Fruit fly (Drosophila melanogaster) whole organism, embryonic: ENCODE results near the gene CG14339.

Source experiments
- Ada2b ChIP-seq: fragments of 200-800 bp; sonication (Bioruptor generic); IDR thresholded peaks from 2 replicates; pipeline ENCODE4 v1.3.6; 2022; ENCODE audit warnings: missing biosample characterization, missing genetic modification characterization
- Awh ChIP-seq: fragments of 200-800 bp; sonication (Bioruptor generic); IDR thresholded peaks from 2 replicates; pipeline ENCODE4, ENCODE4 v1.3.6; 2022; ENCODE audit warnings: missing biosample characterization, missing genetic modification characterization
- CG10654 ChIP-seq: fragments of 200-800 bp; sonication (Bioruptor generic); optimal IDR thresholded peaks from 2 replicates; lab custom pipeline; 2016; ENCODE audit warnings: missing biosample characterization, missing genetic modification characterization
- CG11504 ChIP-seq: fragments of 200-800 bp; sonication (Bioruptor generic); optimal IDR thresholded peaks from 3 replicates; lab custom pipeline; 2019; ENCODE audit warnings: missing biosample characterization, mild to moderate bottlenecking, missing genetic modification characterization, moderate library complexity
- CG12071 ChIP-seq: fragments of 200-800 bp; sonication (Bioruptor generic); optimal IDR thresholded peaks from 3 replicates; lab custom pipeline; 2018; ENCODE audit warnings: missing biosample characterization, mild to moderate bottlenecking, missing genetic modification characterization
- CG12299 ChIP-seq: fragments of 200-800 bp; sonication (Bioruptor generic); optimal IDR thresholded peaks from 2 replicates; lab custom pipeline; 2018; ENCODE audit warnings: missing biosample characterization, mild to moderate bottlenecking, missing genetic modification characterization
- CG12391 ChIP-seq: fragments of 200-800 bp; sonication (Bioruptor generic); optimal IDR thresholded peaks from 3 replicates; lab custom pipeline; 2018; ENCODE audit warnings: missing biosample characterization, mild to moderate bottlenecking, missing genetic modification characterization, moderate library complexity
- CG12744 ChIP-seq: fragments of 200-800 bp; sonication (Bioruptor generic); optimal IDR thresholded peaks from 2 replicates; lab custom pipeline; 2016; ENCODE audit warnings: missing biosample characterization, missing genetic modification characterization
- CG12769 ChIP-seq: fragments of 200-800 bp; sonication (Bioruptor generic); optimal IDR thresholded peaks from 2 replicates; lab custom pipeline; 2019; ENCODE audit warnings: missing biosample characterization, mild to moderate bottlenecking, missing genetic modification characterization, moderate library complexity
- CG18262 ChIP-seq: fragments of 200-800 bp; optimal IDR thresholded peaks from 3 replicates; lab custom pipeline; 2019; ENCODE audit warnings: missing biosample characterization, mild to moderate bottlenecking, missing genetic modification characterization, moderate library complexity
- CG2120 ChIP-seq: fragments of 200-800 bp; sonication (Bioruptor generic); optimal IDR thresholded peaks from 3 replicates; lab custom pipeline; 2016; ENCODE audit warnings: missing biosample characterization, missing genetic modification characterization
- CG3726 ChIP-seq: fragments of 200-800 bp; sonication (Bioruptor generic); IDR thresholded peaks from 3 replicates; pipeline ENCODE4, ENCODE4 v1.3.6; 2022; ENCODE audit warnings: missing biosample characterization, missing genetic modification characterization
- CG3847 ChIP-seq: fragments of 200-800 bp; sonication (Bioruptor generic); IDR thresholded peaks from 2 replicates; pipeline ENCODE4 v1.3.6; 2022; ENCODE audit warnings: missing biosample characterization, missing genetic modification characterization
- CG3995 ChIP-seq: fragments of 200-800 bp; sonication (Bioruptor generic); optimal IDR thresholded peaks from 3 replicates; lab custom pipeline; 2016; ENCODE audit warnings: missing biosample characterization, missing genetic modification characterization
- CG9609 ChIP-seq: fragments of 200-800 bp; sonication (Bioruptor generic); optimal IDR thresholded peaks from 3 replicates; lab custom pipeline; 2016; ENCODE audit warnings: missing biosample characterization, missing genetic modification characterization
- D19B ChIP-seq: fragments of 200-800 bp; sonication (Bioruptor generic); optimal IDR thresholded peaks from 2 replicates; lab custom pipeline; 2017; ENCODE audit warnings: missing biosample characterization, mild to moderate bottlenecking, missing genetic modification characterization
- Elba2 ChIP-seq: fragments of 200-800 bp; sonication (Bioruptor generic); optimal IDR thresholded peaks from 3 replicates; lab custom pipeline; 2016; ENCODE audit warnings: missing biosample characterization, missing genetic modification characterization
- GATAe ChIP-seq: fragments of 200-800 bp; sonication (Bioruptor generic); conservative IDR thresholded peaks from 2 replicates; pipeline ENCODE4 v1.3.6; 2022; ENCODE audit warnings: missing biosample characterization, missing genetic modification characterization
- Hmx ChIP-seq: fragments of 200-800 bp; sonication (Bioruptor generic); optimal IDR thresholded peaks from 2 replicates; lab custom pipeline; 2016; ENCODE audit warnings: missing biosample characterization, missing genetic modification characterization
- Hr78 ChIP-seq, 2 experiments: fragments of 200-800 bp in 1 of 2; fragments of >200 bp in 1 of 2; sonication (Bioruptor generic) in 1 of 2; optimal IDR thresholded peaks; 2 replicates each; lab custom pipeline; 2017 to 2019; ENCODE audit warnings: missing biosample characterization in 2 of 2, missing genetic modification characterization in 2 of 2, mild to moderate bottlenecking in 1 of 2, moderate library complexity in 1 of 2
- Lpt ChIP-seq: fragments of >200 bp; optimal IDR thresholded peaks from 2 replicates; lab custom pipeline; 2018; ENCODE audit warnings: missing biosample characterization, missing genetic modification characterization
- NFAT ChIP-seq: fragments of 200-800 bp; sonication (Bioruptor generic); IDR thresholded peaks from 2 replicates; pipeline ENCODE4 v1.3.6; 2022; ENCODE audit warnings: missing biosample characterization, missing genetic modification characterization
- NfI ChIP-seq: fragments of 200-800 bp; sonication (Bioruptor generic); optimal IDR thresholded peaks from 3 replicates; lab custom pipeline; 2018; ENCODE audit warnings: missing biosample characterization, mild to moderate bottlenecking, missing genetic modification characterization, moderate library complexity
- Pdp1 ChIP-seq, 2 experiments: fragments of 200-800 bp; sonication (Bioruptor generic); optimal IDR thresholded peaks; 3 replicates each; lab custom pipeline; 2016; ENCODE audit warnings: missing biosample characterization in 2 of 2, missing genetic modification characterization in 2 of 2, mild to moderate bottlenecking in 1 of 2, moderate library complexity in 1 of 2
- YL-1 ChIP-seq: fragments of 200-800 bp; sonication (Bioruptor generic); optimal IDR thresholded peaks from 3 replicates; lab custom pipeline; 2017; ENCODE audit warnings: missing biosample characterization, mild to moderate bottlenecking, missing genetic modification characterization
- az2 ChIP-seq: fragments of 200-800 bp; sonication (Bioruptor generic); optimal IDR thresholded peaks from 3 replicates; lab custom pipeline; 2016; ENCODE audit warnings: missing biosample characterization, missing genetic modification characterization
- cas ChIP-seq: fragments of 200-800 bp; sonication (Bioruptor generic); IDR thresholded peaks from 2 replicates; pipeline ENCODE4 v1.3.6; 2022; ENCODE audit warnings: missing biosample characterization, missing genetic modification characterization
- chinmo ChIP-seq: fragments of 200-800 bp; sonication (Bioruptor generic); IDR thresholded peaks from 4 replicates; pipeline ENCODE4 v1.3.6; 2022; ENCODE audit warnings: missing biosample characterization, missing genetic modification characterization; ENCODE audit not compliant: partially characterized antibody
- ci ChIP-seq: fragments of 200-800 bp; sonication (Bioruptor generic); IDR thresholded peaks from 3 replicates; pipeline ENCODE4 v1.3.6; 2022; ENCODE audit warnings: missing biosample characterization, missing genetic modification characterization
- crol ChIP-seq: fragments of 200-800 bp; sonication (Bioruptor generic); IDR thresholded peaks from 2 replicates; pipeline ENCODE4 v1.3.6; 2022; ENCODE audit warnings: missing biosample characterization, missing genetic modification characterization
- dm ChIP-seq: fragments of 200-800 bp; sonication (Bioruptor generic); optimal IDR thresholded peaks from 3 replicates; lab custom pipeline; 2016; ENCODE audit warnings: missing biosample characterization, missing genetic modification characterization
- emc ChIP-seq: fragments of 200-800 bp; sonication (Bioruptor generic); optimal IDR thresholded peaks from 2 replicates; lab custom pipeline; 2016; ENCODE audit warnings: missing biosample characterization, missing genetic modification characterization
- esg ChIP-seq: fragments of 200-800 bp; sonication (Bioruptor generic); conservative IDR thresholded peaks from 2 replicates; pipeline ENCODE4 v1.3.6; 2022; ENCODE audit warnings: missing biosample characterization, missing genetic modification characterization
- eyg ChIP-seq: fragments of 200-800 bp; sonication (Bioruptor generic); optimal IDR thresholded peaks from 3 replicates; lab custom pipeline; 2016; ENCODE audit warnings: missing biosample characterization, missing genetic modification characterization
- fd64A ChIP-seq: fragments of 200-800 bp; sonication (Bioruptor generic); optimal IDR thresholded peaks from 3 replicates; lab custom pipeline; 2018; ENCODE audit warnings: missing biosample characterization, mild to moderate bottlenecking, missing genetic modification characterization
- grau ChIP-seq: fragments of 200-800 bp; optimal IDR thresholded peaks from 3 replicates; lab custom pipeline; 2019; ENCODE audit warnings: missing biosample characterization, mild to moderate bottlenecking, missing genetic modification characterization, moderate library complexity
- gro ChIP-seq: fragments of 200-800 bp; sonication (Bioruptor generic); optimal IDR thresholded peaks from 2 replicates; lab custom pipeline; 2016; ENCODE audit warnings: missing biosample characterization, missing genetic modification characterization
- hbn ChIP-seq: fragments of 200-800 bp; sonication (Bioruptor generic); IDR thresholded peaks from 2 replicates; pipeline ENCODE4 v1.3.6; 2022; ENCODE audit warnings: missing biosample characterization, missing genetic modification characterization; ENCODE audit not compliant: partially characterized antibody
- kay ChIP-seq: fragments of 200-800 bp; sonication (Bioruptor generic); optimal IDR thresholded peaks from 2 replicates; lab custom pipeline; 2016; ENCODE audit warnings: missing biosample characterization, missing genetic modification characterization
- luna ChIP-seq: fragments of 200-800 bp; sonication (Bioruptor generic); optimal IDR thresholded peaks from 2 replicates; lab custom pipeline; 2016; ENCODE audit warnings: missing biosample characterization, missing genetic modification characterization
- pb ChIP-seq: fragments of 200-800 bp; sonication (Bioruptor generic); optimal IDR thresholded peaks from 3 replicates; lab custom pipeline; 2016; ENCODE audit warnings: missing biosample characterization, missing genetic modification characterization
- pho ChIP-seq: fragments of 200-800 bp; sonication (Bioruptor generic); optimal IDR thresholded peaks from 2 replicates; lab custom pipeline; 2016; ENCODE audit warnings: missing biosample characterization, missing genetic modification characterization
- psq ChIP-seq: fragments of 200-800 bp; sonication (Bioruptor generic); optimal IDR thresholded peaks from 2 replicates; lab custom pipeline; 2017; ENCODE audit warnings: missing biosample characterization, missing genetic modification characterization
- sc ChIP-seq, 3 experiments: fragments of >200 bp in 2 of 3; fragments of 200-800 bp in 1 of 3; sonication (Bioruptor generic) in 1 of 3; optimal IDR thresholded peaks; 2 replicates in 2 of 3; 3 replicates in 1 of 3; lab custom pipeline; 2017; ENCODE audit warnings: mild to moderate bottlenecking in 1 of 3, missing biosample characterization in 1 of 3, missing genetic modification characterization in 1 of 3, missing genetic modification reagents in 1 of 3
- schlank ChIP-seq: fragments of 200-800 bp; sonication (Bioruptor generic); optimal IDR thresholded peaks from 2 replicates; lab custom pipeline; 2018; ENCODE audit warnings: missing biosample characterization, mild to moderate bottlenecking, missing genetic modification characterization
- seq ChIP-seq: fragments of 200-800 bp; sonication (Bioruptor generic); IDR thresholded peaks from 2 replicates; pipeline ENCODE4 v1.3.6; 2022; ENCODE audit warnings: missing biosample characterization, missing genetic modification characterization
- ssp ChIP-seq: fragments of 200-800 bp; sonication (Bioruptor generic); IDR thresholded peaks from 2 replicates; pipeline ENCODE4 v1.3.6; 2022; ENCODE audit warnings: missing biosample characterization, missing genetic modification characterization
- trem ChIP-seq: fragments of 200-800 bp; optimal IDR thresholded peaks from 3 replicates; lab custom pipeline; 2019; ENCODE audit warnings: missing biosample characterization, mild to moderate bottlenecking, missing genetic modification characterization, moderate library complexity
- yki ChIP-seq: fragments of >200 bp; optimal IDR thresholded peaks from 3 replicates; lab custom pipeline; 2018

The CG14339 gene

dm6 chr2L:1144371-1145360, 36.3 kb downstream of the CG14339 start (continued):
- TF ChIP-seq CG12391 (tag; lab: Kevin White, UChicago), result peak; percentile 70
- no peak for TF ChIP-seq CG3995 (GFP tag; lab: Kevin White, UChicago)
- no peak for TF ChIP-seq NFAT
- TF ChIP-seq pb (GFP tag; lab: Kevin White, UChicago), result no peak
- peak; percentile 69 for TF ChIP-seq CG2120 (GFP tag; lab: Kevin White, UChicago)
- TF ChIP-seq dm (GFP tag; lab: Kevin White, UChicago), result no peak
- no peak for TF ChIP-seq CG11504 (tag; lab: Kevin White, UChicago)
- no peak for TF ChIP-seq CG3726
- TF ChIP-seq CG18262 (tag; lab: Kevin White, UChicago), result peak; percentile 70
- no peak for TF ChIP-seq hbn (GFP tag; lab: Robert Waterston, UW)
- no peak for TF ChIP-seq CG12744
- no peak for TF ChIP-seq Elba2 (GFP tag; lab: Kevin White, UChicago)
- no peak for TF ChIP-seq eyg (GFP tag; lab: Kevin White, UChicago)
- no peak for TF ChIP-seq kay (GFP tag; lab: Kevin White, UChicago)
- TF ChIP-seq CG9609 (GFP tag; lab: Kevin White, UChicago), result peak; percentile 37
- peak in 1 of 2 experiments; percentile 82 for TF ChIP-seq Pdp1 (GFP tag; optimal IDR thresholded peaks at IDR 0.05; lab: Kevin White, UChicago)
- 0 out of 2 replicates have a peak, but pooled peaks have one; percentile 23 for TF ChIP-seq CG3847
- TF ChIP-seq seq (GFP tag; lab: Robert Waterston, UW), result 0 out of 2 replicates have a peak, but pooled peaks have one; percentile 13
- TF ChIP-seq D19B (GFP tag; lab: Kevin White, UChicago), result peak; percentile 69
- peak; percentile 16 for TF ChIP-seq schlank (tag; lab: Kevin White, UChicago)
- TF ChIP-seq CG12071 (GFP tag; lab: Kevin White, UChicago), result peak; percentile 65
- TF ChIP-seq GATAe (GFP tag; lab: Robert Waterston, UW), result no peak
- no peak for TF ChIP-seq CG12299 (tag; lab: Kevin White, UChicago)
- TF ChIP-seq Awh (GFP tag; lab: Robert Waterston, UW), result no peak
- 0 out of 2 replicates have a peak, but pooled peaks have one; percentile 38 for TF ChIP-seq Ada2b (GFP tag; lab: Robert Waterston, UW)
- peak; percentile 31; the same call in 1 of the 2 replicates for TF ChIP-seq cas
- TF ChIP-seq sc (optimal IDR thresholded peaks at IDR 0.05; lab: Kevin White, UChicago), result no peak
- TF ChIP-seq sc (GFP tag; optimal IDR thresholded peaks at IDR 0.05; lab: Kevin White, UChicago), result peak; percentile 17
- no peak for TF ChIP-seq YL-1 (GFP tag; lab: Kevin White, UChicago)
- TF ChIP-seq trem, result peak; percentile 24
- TF ChIP-seq CG10654 (GFP tag; lab: Kevin White, UChicago), result no peak
- peak; percentile 18 for TF ChIP-seq pho (GFP tag; lab: Kevin White, UChicago)
- peak; percentile 39 for TF ChIP-seq az2 (GFP tag; lab: Kevin White, UChicago)
- no peak for TF ChIP-seq chinmo
- no peak for TF ChIP-seq Lpt (GFP tag; lab: Kevin White, UChicago)
- no peak for TF ChIP-seq psq
- peak; percentile 0 for TF ChIP-seq NfI (GFP tag; lab: Kevin White, UChicago)
- TF ChIP-seq yki (lab: Kevin White, UChicago), result no peak
- no peak for TF ChIP-seq luna (GFP tag; lab: Kevin White, UChicago)
- TF ChIP-seq crol (GFP tag; lab: Robert Waterston, UW), result no peak
- peak; percentile 35; the same call in 1 of the 2 replicates for TF ChIP-seq esg (GFP tag; lab: Robert Waterston, UW)
- TF ChIP-seq CG12769, result peak; percentile 79
- peak; percentile 71 for TF ChIP-seq grau
- peak; percentile 38 for TF ChIP-seq gro (GFP tag; lab: Kevin White, UChicago)
- TF ChIP-seq emc (GFP tag; lab: Kevin White, UChicago), result no peak
- no peak for TF ChIP-seq Hr78 (GFP tag; optimal IDR thresholded peaks at IDR 0.05; lab: Kevin White, UChicago)
- TF ChIP-seq ci (GFP tag; lab: Robert Waterston, UW), result peak; percentile 69; the same call in 2 of the 3 replicates
- TF ChIP-seq ssp (GFP tag; lab: Robert Waterston, UW), result no peak
- TF ChIP-seq fd64A (GFP tag; lab: Kevin White, UChicago), result peak; percentile 12
- no peak for TF ChIP-seq Hmx
